Fruit fly (Drosophila melanogaster) whole organism, embryonic: Measurements from ENCODE around the gene CG33098.

ENCODE experiments used
- CG10267 ChIP-seq: fragments of 200-800 bp; sonication (Bioruptor generic); optimal IDR thresholded peaks from 2 replicates; lab custom pipeline; 2018; ENCODE audit warnings: missing biosample characterization, mild to moderate bottlenecking, missing genetic modification characterization, moderate library complexity
- CG11085 ChIP-seq: fragments of 200-800 bp; sonication (Bioruptor generic); IDR thresholded peaks from 2 replicates; pipeline ENCODE4 v1.3.6; 2022; ENCODE audit warnings: missing biosample characterization, missing genetic modification characterization
- CG11247 ChIP-seq: fragments of 200-800 bp; sonication (Bioruptor generic); IDR thresholded peaks from 2 replicates; pipeline ENCODE4 v1.3.6; 2022; ENCODE audit warnings: missing biosample characterization, missing genetic modification characterization
- CG12236 ChIP-seq: fragments of 200-800 bp; sonication (Bioruptor generic); optimal IDR thresholded peaks from 2 replicates; lab custom pipeline; 2016; ENCODE audit warnings: missing biosample characterization, missing genetic modification characterization
- CG14014 ChIP-seq: fragments of 200-800 bp; sonication (Bioruptor generic); IDR thresholded peaks from 2 replicates; pipeline ENCODE4 v1.3.6; 2022; ENCODE audit warnings: missing biosample characterization, missing genetic modification characterization
- CG15269 ChIP-seq: fragments of 200-800 bp; sonication (Bioruptor generic); optimal IDR thresholded peaks from 2 replicates; lab custom pipeline; 2018; ENCODE audit warnings: missing biosample characterization, mild to moderate bottlenecking, missing genetic modification characterization, moderate library complexity
- CG15601 ChIP-seq: fragments of 200-800 bp; sonication (Bioruptor generic); optimal IDR thresholded peaks from 3 replicates; lab custom pipeline; 2019; ENCODE audit warnings: missing biosample characterization, mild to moderate bottlenecking, missing genetic modification characterization, moderate library complexity
- CG1602 ChIP-seq: fragments of 200-800 bp; sonication (Bioruptor generic); optimal IDR thresholded peaks from 3 replicates; lab custom pipeline; 2016; ENCODE audit warnings: missing biosample characterization, missing genetic modification characterization
- CG1647 ChIP-seq: fragments of 200-800 bp; sonication (Bioruptor generic); optimal IDR thresholded peaks from 3 replicates; lab custom pipeline; 2016; ENCODE audit warnings: missing biosample characterization, missing genetic modification characterization
- CG31365 ChIP-seq: fragments of 200-800 bp; sonication (Bioruptor generic); optimal IDR thresholded peaks from 2 replicates; lab custom pipeline; 2018; ENCODE audit warnings: missing biosample characterization, mild to moderate bottlenecking, missing genetic modification characterization
- CG31441 ChIP-seq: fragments of 200-800 bp; sonication (Bioruptor generic); IDR thresholded peaks from 2 replicates; pipeline ENCODE4 v1.3.6; 2022; ENCODE audit warnings: missing biosample characterization, missing genetic modification characterization
- CG34376 ChIP-seq: fragments of 200-800 bp; sonication (Bioruptor generic); optimal IDR thresholded peaks from 2 replicates; lab custom pipeline; 2018; ENCODE audit warnings: missing biosample characterization, mild to moderate bottlenecking, missing genetic modification characterization
- CG42726 ChIP-seq: fragments of 200-800 bp; sonication (Bioruptor generic); IDR thresholded peaks from 2 replicates; pipeline ENCODE4 v1.3.6; 2022; ENCODE audit warnings: missing biosample characterization, missing genetic modification characterization; ENCODE audit not compliant: partially characterized antibody
- CG4328 ChIP-seq: fragments of 200-800 bp; sonication (Bioruptor generic); optimal IDR thresholded peaks from 3 replicates; lab custom pipeline; 2017; ENCODE audit warnings: missing biosample characterization, missing genetic modification reagents, missing genetic modification characterization
- CG4360 ChIP-seq: fragments of 200-800 bp; sonication (Bioruptor generic); IDR thresholded peaks from 2 replicates; pipeline ENCODE4 v1.3.6; 2022; ENCODE audit warnings: missing biosample characterization, missing genetic modification characterization
- CG43689 ChIP-seq: fragments of 200-800 bp; sonication (Bioruptor generic); IDR thresholded peaks from 2 replicates; pipeline ENCODE4 v1.3.6; 2022; ENCODE audit warnings: missing biosample characterization, missing genetic modification characterization
- CG4404 ChIP-seq: fragments of 200-800 bp; sonication (Bioruptor generic); IDR thresholded peaks from 2 replicates; pipeline ENCODE4 v1.3.6; 2022; ENCODE audit warnings: missing biosample characterization, missing genetic modification characterization
- CG4617 ChIP-seq: fragments of 200-800 bp; sonication (Bioruptor generic); optimal IDR thresholded peaks from 3 replicates; lab custom pipeline; 2016; ENCODE audit warnings: missing biosample characterization, missing genetic modification characterization, borderline replicate concordance
- CG4820 ChIP-seq: fragments of 200-800 bp; sonication (Bioruptor generic); optimal IDR thresholded peaks from 3 replicates; lab custom pipeline; 2016; ENCODE audit warnings: missing biosample characterization, missing genetic modification characterization
- CG5953 ChIP-seq: fragments of 200-800 bp; sonication (Bioruptor generic); IDR thresholded peaks from 2 replicates; pipeline ENCODE4 v1.3.6; 2022; ENCODE audit warnings: missing biosample characterization, missing genetic modification characterization
- CG6175 ChIP-seq: fragments of 200-800 bp; sonication (Bioruptor generic); IDR thresholded peaks from 3 replicates; pipeline ENCODE4 v1.3.6; 2022; ENCODE audit warnings: missing biosample characterization, missing genetic modification characterization
- CG6654 ChIP-seq: fragments of 200-800 bp; sonication (Bioruptor generic); optimal IDR thresholded peaks from 2 replicates; lab custom pipeline; 2017; ENCODE audit warnings: missing biosample characterization, mild to moderate bottlenecking, missing genetic modification characterization
- CG6813 ChIP-seq: fragments of 200-800 bp; sonication (Bioruptor generic); optimal IDR thresholded peaks from 2 replicates; lab custom pipeline; 2017; ENCODE audit warnings: missing biosample characterization, missing genetic modification characterization, mild to moderate bottlenecking, moderate library complexity, missing genetic modification reagents
- CG7963 ChIP-seq: fragments of 200-800 bp; sonication (Bioruptor generic); IDR thresholded peaks from 3 replicates; pipeline ENCODE4 v1.3.6; 2022; ENCODE audit warnings: missing biosample characterization, missing genetic modification characterization; ENCODE audit not compliant: partially characterized antibody
- Deaf1 ChIP-seq: fragments of 200-800 bp; optimal IDR thresholded peaks from 3 replicates; lab custom pipeline; 2019; ENCODE audit warnings: missing biosample characterization, mild to moderate bottlenecking, missing genetic modification characterization, moderate library complexity
- Doc3 ChIP-seq: fragments of 200-800 bp; sonication (Bioruptor generic); IDR thresholded peaks from 3 replicates; pipeline ENCODE4 v1.3.6; 2022; ENCODE audit warnings: missing biosample characterization, missing genetic modification characterization; ENCODE audit not compliant: partially characterized antibody
- Drgx ChIP-seq: fragments of 200-800 bp; sonication (Bioruptor generic); IDR thresholded peaks from 2 replicates; pipeline ENCODE4 v1.3.6; 2022; ENCODE audit warnings: missing biosample characterization, missing genetic modification characterization
- Ets65A ChIP-seq: fragments of 200-800 bp; sonication (Bioruptor generic); peaks from one replicate; lab custom pipeline; 2016; ENCODE audit warnings: missing biosample characterization, missing genetic modification characterization
- Ets97D ChIP-seq: fragments of 200-800 bp; sonication (Bioruptor generic); optimal IDR thresholded peaks from 3 replicates; lab custom pipeline; 2016; ENCODE audit warnings: missing biosample characterization, missing genetic modification characterization
- HLHmδ ChIP-seq: fragments of 200-800 bp; sonication (Bioruptor generic); optimal IDR thresholded peaks from 2 replicates; lab custom pipeline; 2018; ENCODE audit warnings: missing biosample characterization, mild to moderate bottlenecking, missing genetic modification characterization, moderate library complexity
- Hey ChIP-seq: fragments of 200-800 bp; sonication (Bioruptor generic); optimal IDR thresholded peaks from 3 replicates; lab custom pipeline; 2018; ENCODE audit warnings: missing biosample characterization, mild to moderate bottlenecking, missing genetic modification characterization
- Med ChIP-seq: fragments of 200-800 bp; sonication (Bioruptor generic); peaks from one replicate; lab custom pipeline; 2016; ENCODE audit warnings: missing biosample characterization, missing genetic modification characterization, mild to moderate bottlenecking, inconsistent platforms, moderate library complexity
- Mes4 ChIP-seq: fragments of 200-800 bp; sonication (Bioruptor generic); optimal IDR thresholded peaks from 2 replicates; lab custom pipeline; 2016; ENCODE audit warnings: missing biosample characterization, missing genetic modification characterization
- Poxn ChIP-seq: fragments of 200-800 bp; sonication (Bioruptor generic); IDR thresholded peaks from 2 replicates; pipeline ENCODE4 v1.3.6; 2022; ENCODE audit warnings: missing biosample characterization, missing genetic modification characterization
- Sox102F ChIP-seq: fragments of 200-800 bp; sonication (Bioruptor generic); optimal IDR thresholded peaks from 2 replicates; lab custom pipeline; 2018; ENCODE audit warnings: missing biosample characterization, mild to moderate bottlenecking, missing genetic modification characterization, moderate library complexity
- Stat92E ChIP-seq, 3 experiments: fragments of >200 bp in 2 of 3; fragments of 200-800 bp in 1 of 3; sonication (Bioruptor generic) in 1 of 3; optimal IDR thresholded peaks; 2 replicates each; lab custom pipeline; 2017 to 2019; ENCODE audit warnings: missing biosample characterization in 3 of 3, missing genetic modification characterization in 3 of 3, mild to moderate bottlenecking in 1 of 3, moderate library complexity in 1 of 3
- ac ChIP-seq: fragments of 200-800 bp; sonication (Bioruptor generic); optimal IDR thresholded peaks from 3 replicates; lab custom pipeline; 2017; ENCODE audit warnings: missing biosample characterization, mild to moderate bottlenecking, missing genetic modification characterization
- aop ChIP-seq: fragments of 200-800 bp; sonication (Bioruptor generic); IDR thresholded peaks from 2 replicates; pipeline ENCODE4 v1.3.6; 2022; ENCODE audit warnings: missing biosample characterization, missing genetic modification characterization
- ara ChIP-seq: fragments of 200-800 bp; sonication (Bioruptor generic); IDR thresholded peaks from 2 replicates; pipeline ENCODE4 v1.3.6; 2022; ENCODE audit warnings: missing biosample characterization, missing genetic modification characterization
- bcd ChIP-seq: fragments of 200-800 bp; sonication (Bioruptor generic); optimal IDR thresholded peaks from 2 replicates; lab custom pipeline; 2017; ENCODE audit warnings: missing biosample characterization, mild to moderate bottlenecking, missing genetic modification characterization
- cg ChIP-seq: fragments of 200-800 bp; sonication (Bioruptor generic); optimal IDR thresholded peaks from 3 replicates; lab custom pipeline; 2019; ENCODE audit warnings: missing biosample characterization, mild to moderate bottlenecking, missing genetic modification characterization, moderate library complexity
- corto ChIP-seq: fragments of 200-800 bp; sonication (Bioruptor generic); optimal IDR thresholded peaks from 2 replicates; lab custom pipeline; 2016; ENCODE audit warnings: missing biosample characterization, mild to moderate bottlenecking, missing genetic modification characterization, moderate library complexity
- crp ChIP-seq, 2 experiments: fragments of 200-800 bp; sonication (Bioruptor generic); optimal IDR thresholded peaks; 2 replicates in 1 of 2; 3 replicates in 1 of 2; lab custom pipeline; 2017; ENCODE audit warnings: missing biosample characterization in 2 of 2, missing genetic modification characterization in 2 of 2, mild to moderate bottlenecking in 1 of 2, moderate library complexity in 1 of 2
- kni ChIP-seq: fragments of 200-800 bp; sonication (Bioruptor generic); optimal IDR thresholded peaks from 3 replicates; lab custom pipeline; 2017; ENCODE audit warnings: mild to moderate bottlenecking, missing biosample characterization, missing genetic modification reagents, missing genetic modification characterization
- luna ChIP-seq: fragments of 200-800 bp; sonication (Bioruptor generic); optimal IDR thresholded peaks from 2 replicates; lab custom pipeline; 2016; ENCODE audit warnings: missing biosample characterization, missing genetic modification characterization
- mam ChIP-seq: fragments of 200-800 bp; sonication (Bioruptor generic); optimal IDR thresholded peaks from 3 replicates; lab custom pipeline; 2016; ENCODE audit warnings: missing biosample characterization, missing genetic modification characterization
- sens-2 ChIP-seq: fragments of 200-800 bp; sonication (Bioruptor generic); IDR thresholded peaks from 2 replicates; pipeline ENCODE4 v1.3.6; 2022; ENCODE audit warnings: missing biosample characterization, missing genetic modification characterization
- seq ChIP-seq: fragments of 200-800 bp; sonication (Bioruptor generic); IDR thresholded peaks from 2 replicates; pipeline ENCODE4 v1.3.6; 2022; ENCODE audit warnings: missing biosample characterization, missing genetic modification characterization
- wor ChIP-seq: fragments of 200-800 bp; sonication (Bioruptor generic); IDR thresholded peaks from 2 replicates; pipeline ENCODE4 v1.3.6; 2022; ENCODE audit warnings: missing biosample characterization, missing genetic modification characterization
- zf30C ChIP-seq: fragments of 200-800 bp; sonication (Bioruptor generic); optimal IDR thresholded peaks from 3 replicates; lab custom pipeline; 2018; ENCODE audit warnings: missing biosample characterization, mild to moderate bottlenecking, missing genetic modification characterization
- zfh2 ChIP-seq: fragments of 200-800 bp; sonication (Bioruptor generic); optimal IDR thresholded peaks from 2 replicates; lab custom pipeline; 2016; ENCODE audit warnings: missing biosample characterization, missing genetic modification characterization

CG33098 gene

dm6 chr3R:12408160-12408559 lies 21.2 kb downstream of the CG33098 start, which contains the start of gene CG5196 (continued):
- TF ChIP-seq CG1647 (GFP tag; lab: Kevin White, UChicago) (no peak), aop (GFP tag; lab: Robert Waterston, UW) (no peak), Doc3 (GFP tag; lab: Robert Waterston, UW) (peak; percentile 49; the same call in 2 of the 3 replicates), wor (GFP tag; lab: Robert Waterston, UW) (no peak), sens-2 (GFP tag; lab: Robert Waterston, UW) (no peak), ara (GFP tag; lab: Robert Waterston, UW) (no peak), CG15601 (no peak), Drgx (GFP tag; lab: Robert Waterston, UW) (no peak), kni (GFP tag; lab: Kevin White, UChicago) (peak; percentile 34), Deaf1 (tag; lab: Kevin White, UChicago) (no peak), CG11247 (GFP tag; lab: Robert Waterston, UW) (no peak), Ets65A (GFP tag; lab: Kevin White, UChicago) (no peak), CG12236 (no peak), CG4328 (GFP tag; lab: Kevin White, UChicago) (no peak), CG5953 (GFP tag; lab: Robert Waterston, UW) (no peak), corto (no peak), CG4617 (GFP tag; lab: Kevin White, UChicago) (peak; percentile 55), CG6813 (GFP tag; lab: Kevin White, UChicago) (no peak), zfh2 (GFP tag; lab: Kevin White, UChicago) (no peak), CG42726 (GFP tag; lab: Robert Waterston, UW) (no peak), Mes4 (GFP tag; lab: Kevin White, UChicago) (no peak), Ets97D (peak; percentile 34), CG34376 (GFP tag; lab: Kevin White, UChicago) (peak; percentile 23), CG7963 (GFP tag; lab: Robert Waterston, UW) (peak; percentile 55; the same call in 2 of the 3 replicates), CG1602 (GFP tag; lab: Kevin White, UChicago) (no peak), Med (GFP tag; lab: Kevin White, UChicago) (peak; percentile 49), Sox102F (no peak), ac (GFP tag; lab: Kevin White, UChicago) (no peak), HLHmδ (GFP tag; lab: Kevin White, UChicago) (peak; percentile 49), CG43689 (GFP tag; lab: Robert Waterston, UW) (no peak), Poxn (GFP tag; lab: Robert Waterston, UW) (no peak), CG14014 (GFP tag; lab: Robert Waterston, UW) (no peak; the same call in 1 of the 2 replicates), CG31441 (no peak; the same call in 1 of the 2 replicates), Stat92E (GFP tag; optimal IDR thresholded peaks at IDR 0.05; lab: Kevin White, UChicago) (peak in 1 of 3 experiments; percentile 44), CG15269 (tag; lab: Kevin White, UChicago) (no peak), CG4820 (GFP tag; lab: Kevin White, UChicago) (peak; percentile 17), CG4360 (GFP tag; lab: Robert Waterston, UW) (no peak), CG6175 (GFP tag; lab: Robert Waterston, UW) (no peak), mam (GFP tag; lab: Kevin White, UChicago) (no peak), CG10267 (tag; lab: Kevin White, UChicago) (peak; percentile 62), crp (GFP tag; optimal IDR thresholded peaks at IDR 0.05; lab: Kevin White, UChicago) (no peak), bcd (GFP tag; lab: Kevin White, UChicago) (no peak), seq (GFP tag; lab: Robert Waterston, UW) (no peak), CG31365 (tag; lab: Kevin White, UChicago) (no peak), CG4404 (no peak), zf30C (no peak), Hey (tag; lab: Kevin White, UChicago) (no peak), CG6654 (peak; percentile 95), cg (GFP tag; lab: Kevin White, UChicago) (no peak), luna (no peak), CG11085 (GFP tag; lab: Robert Waterston, UW) (no peak)
